Fruit fly (Drosophila melanogaster) whole organism, larva: ENCODE data around the gene CG6179.
A peak's percentile ranks its signal among the peaks of the same experiment; 100 is the strongest.

ENCODE experiments used
- noc ChIP-seq: fragments of 200-800 bp; sonication (Bioruptor generic); optimal IDR thresholded peaks from 3 replicates; lab custom pipeline; 2019; ENCODE audit warnings: missing biosample characterization, mild to moderate bottlenecking, missing genetic modification characterization, moderate library complexity

Gene CG6179

dm6 chrX:18379791-18380190 lies at the start of gene CG6179, which contains the start of gene por:
Gene CG6179, plus strand, starts transcription at chrX:18380082.
Gene por, minus strand, starts transcription at chrX:18379854.
- TF ChIP-seq noc (tag; lab: Kevin White, UChicago): no peak

dm6 chrX:18341014-18341413 lies 38.9 kb upstream of the CG6179 start:
- TF ChIP-seq noc (tag; lab: Kevin White, UChicago): no peak

- TF ChIP-seq noc (tag; lab: Kevin White, UChicago): no peak
These were observed 32.2 kb upstream of the CG6179 start for dm6 chrX:18347641-18348040.

- TF ChIP-seq noc (tag; lab: Kevin White, UChicago): no peak
These were observed 29.3 kb upstream of the CG6179 start for dm6 chrX:18350609-18351008.

dm6 chrX:18356141-18356600 lies 23.7 kb upstream of the CG6179 start, which contains the start of gene kairos:
Gene kairos, minus strand, starts transcription at chrX:18356191.
- TF ChIP-seq noc (tag; lab: Kevin White, UChicago): no peak

dm6 chrX:18357756-18358182 lies 22.1 kb upstream of the CG6179 start:
- TF ChIP-seq noc (tag; lab: Kevin White, UChicago): no peak

- no peak for TF ChIP-seq noc (tag; lab: Kevin White, UChicago)
These were observed 21.4 kb upstream of the CG6179 start, which contains the start of gene CG6106 for dm6 chrX:18358352-18358931. Gene CG6106, plus strand, starts transcription at chrX:18358881.

dm6 chrX:18363423-18363822 lies 16.5 kb upstream of the CG6179 start:
- no peak for TF ChIP-seq noc (tag; lab: Kevin White, UChicago)

- TF ChIP-seq noc (tag; lab: Kevin White, UChicago): no peak
These were observed 15.7 kb upstream of the CG6179 start for dm6 chrX:18364047-18364747.

- no peak for TF ChIP-seq noc (tag; lab: Kevin White, UChicago)
These were observed 14.9 kb upstream of the CG6179 start for dm6 chrX:18364999-18365398.

dm6 chrX:18366033-18366850 lies 13.6 kb upstream of the CG6179 start, which contains the start of gene CrebB:
Gene CrebB, plus strand, starts transcription at chrX:18366357.
- peak; percentile 60 for TF ChIP-seq noc (tag; lab: Kevin White, UChicago)

dm6 chrX:18366851-18367649 lies 12.8 kb upstream of the CG6179 start:
- TF ChIP-seq noc (tag; lab: Kevin White, UChicago): peak; percentile 96

- peak; percentile 89 for TF ChIP-seq noc (tag; lab: Kevin White, UChicago)
These were observed 11.9 kb upstream of the CG6179 start for dm6 chrX:18367806-18368643.

- no peak for TF ChIP-seq noc (tag; lab: Kevin White, UChicago)
These were observed 11.3 kb upstream of the CG6179 start for dm6 chrX:18368644-18368998.
